Worm (Caenorhabditis elegans) whole organism, L3 larva: Measurements from ENCODE around the gene ufl-1.
A peak's percentile ranks its signal among the peaks of the same experiment; 100 is the strongest.

ENCODE experiments used
- elt-2 ChIP-seq: sonication (generic microtip); optimal IDR thresholded peaks from 2 replicates; lab custom pipeline; 2016; ENCODE audit warnings: missing genetic modification reagents, mild to moderate bottlenecking, missing genetic modification characterization, missing compliant biosample characterization
- lin-15B ChIP-seq: fragments of 150-350 bp; optimal IDR thresholded peaks from 2 replicates; lab custom pipeline; 2014; ENCODE audit warnings: missing biosample characterization, missing genetic modification characterization
- nhr-11 ChIP-seq: fragments of 150-350 bp; optimal IDR thresholded peaks from 2 replicates; lab custom pipeline; 2014; ENCODE audit warnings: missing biosample characterization, missing genetic modification characterization
- nhr-12 ChIP-seq: fragments of 150-350 bp; optimal IDR thresholded peaks from 2 replicates; lab custom pipeline; 2014; ENCODE audit warnings: missing biosample characterization, missing genetic modification characterization
- nhr-23 ChIP-seq: fragments of 150-350 bp; optimal IDR thresholded peaks from 2 replicates; lab custom pipeline; 2014; ENCODE audit warnings: missing biosample characterization, missing genetic modification reagents, missing genetic modification characterization
- nhr-237 ChIP-seq: fragments of 150-350 bp; optimal IDR thresholded peaks from 2 replicates; lab custom pipeline; 2014; ENCODE audit warnings: missing biosample characterization, missing genetic modification characterization
- nhr-28 ChIP-seq: fragments of 150-350 bp; optimal IDR thresholded peaks from 2 replicates; lab custom pipeline; 2014; ENCODE audit warnings: missing biosample characterization, missing genetic modification characterization
- pha-4 ChIP-seq: fragments of 150-350 bp; optimal IDR thresholded peaks from 2 replicates; lab custom pipeline; 2014; ENCODE audit warnings: missing biosample characterization, missing genetic modification reagents, missing genetic modification characterization
- pqm-1 ChIP-seq: fragments of 150-350 bp; optimal IDR thresholded peaks from 2 replicates; lab custom pipeline; 2017; ENCODE audit warnings: missing biosample characterization, missing genetic modification characterization, inconsistent platforms
- snpc-4 ChIP-seq: fragments of 150-350 bp; optimal IDR thresholded peaks from 2 replicates; lab custom pipeline; 2014; ENCODE audit warnings: missing biosample characterization, missing genetic modification characterization
- unc-62 ChIP-seq: fragments of 150-350 bp; sonication (generic microtip); optimal IDR thresholded peaks from 4 replicates; lab custom pipeline; 2014; ENCODE audit warnings: missing biosample characterization, missing genetic modification reagents, missing genetic modification characterization

DNA sequence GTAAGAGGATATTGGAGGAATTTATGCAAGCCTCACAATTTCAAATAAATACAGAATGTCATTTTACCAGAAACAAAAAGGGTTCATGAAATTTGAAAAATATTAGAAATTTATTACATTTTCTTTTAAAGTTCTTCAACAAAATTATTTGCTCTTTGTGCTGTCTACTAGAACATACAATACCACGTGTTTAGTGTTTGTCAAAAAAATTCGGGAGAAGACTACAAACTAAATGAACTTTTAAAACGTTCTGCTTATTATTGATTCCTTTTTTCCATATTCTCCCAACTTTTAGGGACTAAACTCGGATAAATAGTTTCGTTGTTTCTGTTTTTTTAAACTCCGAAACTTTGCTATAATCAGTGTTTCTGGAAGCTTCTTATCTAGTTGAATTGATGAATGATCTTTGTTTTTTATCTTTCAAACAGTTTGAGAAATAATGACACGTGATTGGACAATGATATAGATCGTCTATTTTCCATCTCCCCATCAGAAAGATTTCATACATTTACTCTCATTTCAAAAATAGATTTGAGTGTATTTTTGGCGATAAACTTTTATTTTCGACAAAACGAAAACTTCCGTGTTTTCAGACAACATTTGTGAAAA is 12.1 kb upstream of the ufl-1 start:
- TF ChIP-seq unc-62 (GFP tag; lab: Kevin White, UChicago) (no peak), nhr-11 (tag; lab: Kevin White, UChicago) (no peak), snpc-4 (tag; lab: Kevin White, UChicago) (no peak), elt-2 (tag; lab: Kevin White, UChicago) (peak; percentile 59), nhr-28 (tag; lab: Kevin White, UChicago) (no peak), nhr-23 (tag; lab: Kevin White, UChicago) (peak; percentile 50), nhr-12 (tag; lab: Kevin White, UChicago) (no peak), pqm-1 (peak; percentile 19), pha-4 (tag; lab: Kevin White, UChicago) (peak; percentile 54), nhr-237 (tag; lab: Kevin White, UChicago) (no peak), lin-15B (tag; lab: Kevin White, UChicago) (no peak)
